Worm (Caenorhabditis elegans): Measurements from ENCODE around the gene F41F3.1.

DNA sequence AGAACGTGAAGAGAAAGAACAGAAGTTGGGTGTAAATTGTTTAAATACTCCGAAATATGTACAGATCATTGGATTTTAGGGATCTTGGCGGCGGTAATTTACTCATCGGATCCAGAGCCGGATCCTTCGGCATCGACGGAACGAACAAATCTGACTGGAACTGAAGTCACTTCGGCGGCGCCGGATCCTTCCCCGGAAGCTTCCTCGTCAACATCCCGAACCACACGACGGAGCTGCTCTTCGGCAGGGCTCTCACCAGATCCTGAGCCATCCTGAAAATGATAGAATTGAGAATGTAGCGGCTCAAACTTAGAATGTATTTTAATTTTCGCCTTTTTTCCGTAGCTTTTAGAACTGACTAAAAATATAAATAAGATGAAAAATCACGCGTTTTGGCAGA lies 37.3 kb downstream of the F41F3.1 start:
- TF ChIP-seq nhr-10 (tag; optimal IDR thresholded peaks at IDR 0.05) (no peak), skn-1 (tag; optimal IDR thresholded peaks at IDR 0.05) (no peak), lin-13 (GFP tag; optimal IDR thresholded peaks at IDR 0.05) (no peak), lin-11 (tag; optimal IDR thresholded peaks at IDR 0.05) (no peak), ama-1 (optimal IDR thresholded peaks at IDR 0.05) (no peak), elt-3 (tag; optimal IDR thresholded peaks at IDR 0.05) (no peak), mbf-1 (tag; optimal IDR thresholded peaks at IDR 0.05) (no peak), nhr-237 (tag; optimal IDR thresholded peaks at IDR 0.05) (no peak)

Measured in whole organism, L2 larva.